ENCODE assay signal across 2 fruit fly cellular contexts in genomic region chr3R:29062717-29063206, dm6.
TF ChIP-seq lines count a peak whose summit lies in the region.

Gene Cul5 (minus strand): TSS chr3R:29062975.
Gene Bicra (plus strand): TSS chr3R:29063040.

TF ChIP-seq in whole organism, embryonic, 481 proteins besides CTCF, POLR2A, EP300 and RAD21 (continued from another document and continues in another):
- no peak for TF ChIP-seq prd (optimal IDR thresholded peaks at IDR 0.05; lab: Kevin White, UChicago)
- no peak for TF ChIP-seq prd (GFP tag; IDR thresholded peaks at IDR 0.05; lab: Robert Waterston, UW)
- no peak for TF ChIP-seq D (optimal IDR thresholded peaks at IDR 0.05; lab: Kevin White, UChicago)
- TF ChIP-seq D (GFP tag; optimal IDR thresholded peaks at IDR 0.05; lab: Kevin White, UChicago), result no peak
- TF ChIP-seq ranshi (GFP tag; IDR thresholded peaks at IDR 0.05; lab: Robert Waterston, UW), result no peak
- peak; percentile 61 for TF ChIP-seq MBD-R2 (GFP tag; IDR thresholded peaks at IDR 0.05; lab: Robert Waterston, UW)
- TF ChIP-seq amos (GFP tag; IDR thresholded peaks at IDR 0.05; lab: Robert Waterston, UW; ENCODE audit: partially characterized antibody), result peak; percentile 95
- TF ChIP-seq Dp (GFP tag; optimal IDR thresholded peaks at IDR 0.05; lab: Kevin White, UChicago), result peak; percentile 63
- no peak for TF ChIP-seq eyg (GFP tag; optimal IDR thresholded peaks at IDR 0.05; lab: Kevin White, UChicago)
- TF ChIP-seq CG17568 (GFP tag; optimal IDR thresholded peaks at IDR 0.05; lab: Kevin White, UChicago), result no peak
- peak; percentile 9 for TF ChIP-seq CG33213 (GFP tag; optimal IDR thresholded peaks at IDR 0.05; lab: Kevin White, UChicago)
- TF ChIP-seq CG10209 (GFP tag; optimal IDR thresholded peaks at IDR 0.05; lab: Kevin White, UChicago), result no peak
- no peak for TF ChIP-seq trh (GFP tag; optimal IDR thresholded peaks at IDR 0.05; lab: Kevin White, UChicago)
- TF ChIP-seq pzg (GFP tag; optimal IDR thresholded peaks at IDR 0.05; lab: Kevin White, UChicago), result peak; percentile 86
- TF ChIP-seq zen (tag; optimal IDR thresholded peaks at IDR 0.05; lab: Kevin White, UChicago), result peak; percentile 22
- no peak for TF ChIP-seq gcm2 (GFP tag; optimal IDR thresholded peaks at IDR 0.05; lab: Kevin White, UChicago)
- TF ChIP-seq az2 (GFP tag; optimal IDR thresholded peaks at IDR 0.05; lab: Kevin White, UChicago), result no peak
- peak; percentile 32 for TF ChIP-seq CG15514 (GFP tag; optimal IDR thresholded peaks at IDR 0.05; lab: Kevin White, UChicago)
- peak; percentile 13 for TF ChIP-seq grn (GFP tag; optimal IDR thresholded peaks at IDR 0.05; lab: Kevin White, UChicago)
- no peak for TF ChIP-seq Hr3 (GFP tag; optimal IDR thresholded peaks at IDR 0.05; lab: Kevin White, UChicago)
- 0 out of 2 replicates have a peak, but pooled peaks have one; percentile 57 for TF ChIP-seq E2f2 (GFP tag; IDR thresholded peaks at IDR 0.05; lab: Robert Waterston, UW)
- TF ChIP-seq CG7963 (GFP tag; IDR thresholded peaks at IDR 0.05; lab: Robert Waterston, UW; ENCODE audit: partially characterized antibody), result peak; percentile 92
- TF ChIP-seq NC2β (GFP tag; optimal IDR thresholded peaks at IDR 0.05; lab: Kevin White, UChicago), result peak; percentile 14
- TF ChIP-seq hb (GFP tag; IDR thresholded peaks at IDR 0.05; lab: Robert Waterston, UW; ENCODE audit: partially characterized antibody), result peak; percentile 92
- no peak for TF ChIP-seq p53 (GFP tag; optimal IDR thresholded peaks at IDR 0.05; lab: Kevin White, UChicago)
- TF ChIP-seq cas (GFP tag; IDR thresholded peaks at IDR 0.05; lab: Robert Waterston, UW), result no peak
- TF ChIP-seq CG34376 (GFP tag; optimal IDR thresholded peaks at IDR 0.05; lab: Kevin White, UChicago), result peak; percentile 35
- 0 out of 2 replicates have a peak, but pooled peaks have one; percentile 6 for TF ChIP-seq Rfx (GFP tag; IDR thresholded peaks at IDR 0.05; lab: Robert Waterston, UW)
- TF ChIP-seq wek (GFP tag; optimal IDR thresholded peaks at IDR 0.05; lab: Kevin White, UChicago), result peak; percentile 48
- TF ChIP-seq Dref (GFP tag; IDR thresholded peaks at IDR 0.05; lab: Robert Waterston, UW), result peak; percentile 96
- peak; percentile 48; the same call in 1 of the 2 replicates for TF ChIP-seq CG4360 (GFP tag; IDR thresholded peaks at IDR 0.05; lab: Robert Waterston, UW)
- TF ChIP-seq Hmx (GFP tag; optimal IDR thresholded peaks at IDR 0.05; lab: Kevin White, UChicago), result no peak
- no peak for TF ChIP-seq usp (GFP tag; optimal IDR thresholded peaks at IDR 0.05; lab: Kevin White, UChicago)
- TF ChIP-seq GATAe (GFP tag; conservative IDR thresholded peaks at IDR 0.05; lab: Robert Waterston, UW), result no peak
- peak; percentile 96 for TF ChIP-seq CG10267 (tag; optimal IDR thresholded peaks at IDR 0.05; lab: Kevin White, UChicago)
- no peak for TF ChIP-seq Atf-2 (GFP tag; optimal IDR thresholded peaks at IDR 0.05; lab: Kevin White, UChicago)
- TF ChIP-seq sens (GFP tag; lab: Kevin White, UChicago), result peak; percentile 4
- TF ChIP-seq CG11456 (GFP tag; IDR thresholded peaks at IDR 0.05; lab: Robert Waterston, UW), result peak; percentile 3; the same call in 1 of the 3 replicates
- no peak for TF ChIP-seq CG13894 (tag; optimal IDR thresholded peaks at IDR 0.05; lab: Kevin White, UChicago)
- no peak for TF ChIP-seq Nf-YB (GFP tag; optimal IDR thresholded peaks at IDR 0.05; lab: Kevin White, UChicago)
- TF ChIP-seq CG33557 (GFP tag; optimal IDR thresholded peaks at IDR 0.05; lab: Kevin White, UChicago), result no peak
- peak; percentile 86; the same call in 1 of the 2 replicates for TF ChIP-seq inv (GFP tag; IDR thresholded peaks at IDR 0.05; lab: Robert Waterston, UW; ENCODE audit: partially characterized antibody)
- TF ChIP-seq CG8359 (GFP tag; optimal IDR thresholded peaks at IDR 0.05; lab: Kevin White, UChicago; ENCODE audit: borderline replicate concordance), result no peak
- no peak for TF ChIP-seq HmgZ (tag; optimal IDR thresholded peaks at IDR 0.05; lab: Kevin White, UChicago)
- no peak; the same call in 1 of the 2 replicates for TF ChIP-seq Bgb (GFP tag; IDR thresholded peaks at IDR 0.05; lab: Robert Waterston, UW; ENCODE audit: partially characterized antibody)
- peak; percentile 95 for TF ChIP-seq nerfin-2 (GFP tag; IDR thresholded peaks at IDR 0.05; lab: Robert Waterston, UW; ENCODE audit: partially characterized antibody)
- peak; percentile 95 for TF ChIP-seq bbx (GFP tag; IDR thresholded peaks at IDR 0.05; lab: Robert Waterston, UW; ENCODE audit: partially characterized antibody)
- TF ChIP-seq NfI (GFP tag; optimal IDR thresholded peaks at IDR 0.05; lab: Kevin White, UChicago), result no peak
- TF ChIP-seq sens-2 (GFP tag; IDR thresholded peaks at IDR 0.05; lab: Robert Waterston, UW), result no peak
- TF ChIP-seq Trl (optimal IDR thresholded peaks at IDR 0.05; lab: Kevin White, UChicago), result no peak
- peak; percentile 39 for TF ChIP-seq Trl (GFP tag; optimal IDR thresholded peaks at IDR 0.05; lab: Kevin White, UChicago)
- peak; percentile 2 for TF ChIP-seq zfh2 (GFP tag; optimal IDR thresholded peaks at IDR 0.05; lab: Kevin White, UChicago)
- TF ChIP-seq CG11398 (GFP tag; optimal IDR thresholded peaks at IDR 0.05; lab: Kevin White, UChicago), result no peak
- peak; percentile 81; the same call in 2 of the 3 replicates for TF ChIP-seq Doc3 (GFP tag; IDR thresholded peaks at IDR 0.05; lab: Robert Waterston, UW; ENCODE audit: partially characterized antibody)
- peak; percentile 63 for TF ChIP-seq CG2129 (GFP tag; IDR thresholded peaks at IDR 0.05; lab: Robert Waterston, UW; ENCODE audit: partially characterized antibody)
- TF ChIP-seq Stat92E (GFP tag; optimal IDR thresholded peaks at IDR 0.05; lab: Kevin White, UChicago), result peak in 1 of 3 experiments; percentile 61
- TF ChIP-seq Bteb2 (GFP tag; optimal IDR thresholded peaks at IDR 0.05; lab: Kevin White, UChicago), result peak; percentile 14
- peak; percentile 80 for TF ChIP-seq Sry-δ (GFP tag; optimal IDR thresholded peaks at IDR 0.05; lab: Kevin White, UChicago)
- no peak for TF ChIP-seq CG15479 (GFP tag; optimal IDR thresholded peaks at IDR 0.05; lab: Kevin White, UChicago)
- TF ChIP-seq her (GFP tag; optimal IDR thresholded peaks at IDR 0.05; lab: Kevin White, UChicago), result peak; percentile 4
- no peak for TF ChIP-seq CG1602 (GFP tag; optimal IDR thresholded peaks at IDR 0.05; lab: Kevin White, UChicago)
- no peak for TF ChIP-seq ash1 (GFP tag; optimal IDR thresholded peaks at IDR 0.05; lab: Kevin White, UChicago)
- peak; percentile 54 for TF ChIP-seq lbe (GFP tag; optimal IDR thresholded peaks at IDR 0.05; lab: Kevin White, UChicago)
- TF ChIP-seq CG17912 (GFP tag; optimal IDR thresholded peaks at IDR 0.05; lab: Kevin White, UChicago), result peak; percentile 41

TF ChIP-seq in whole organism, prepupa, 60 proteins besides CTCF, POLR2A, EP300 and RAD21 (continued from another document):
- TF ChIP-seq Met (GFP tag; optimal IDR thresholded peaks at IDR 0.05; lab: Kevin White, UChicago) (no peak), Sox14 (GFP tag; optimal IDR thresholded peaks at IDR 0.05; lab: Kevin White, UChicago) (peak; percentile 61), CG6854 (GFP tag; optimal IDR thresholded peaks at IDR 0.05; lab: Kevin White, UChicago) (peak; percentile 12), cyc (GFP tag; optimal IDR thresholded peaks at IDR 0.05; lab: Kevin White, UChicago) (no peak), CG1621 (tag; optimal IDR thresholded peaks at IDR 0.05; lab: Kevin White, UChicago) (no peak), fkh (GFP tag; optimal IDR thresholded peaks at IDR 0.05; lab: Kevin White, UChicago) (peak; percentile 43), Gug (GFP tag; IDR thresholded peaks at IDR 0.05; lab: Robert Waterston, UW) (no peak), CG34406 (GFP tag; optimal IDR thresholded peaks at IDR 0.05; lab: Kevin White, UChicago) (no peak), CG10669 (GFP tag; optimal IDR thresholded peaks at IDR 0.05; lab: Kevin White, UChicago) (no peak), fd59A (GFP tag; optimal IDR thresholded peaks at IDR 0.05; lab: Kevin White, UChicago) (no peak), CG31627 (GFP tag; optimal IDR thresholded peaks at IDR 0.05; lab: Kevin White, UChicago) (no peak), eg (GFP tag; IDR thresholded peaks at IDR 0.05; lab: Robert Waterston, UW) (no peak), CG8119 (GFP tag; IDR thresholded peaks at IDR 0.05; lab: Robert Waterston, UW) (no peak), CG3919 (GFP tag; optimal IDR thresholded peaks at IDR 0.05; lab: Kevin White, UChicago) (no peak), OdsH (GFP tag; optimal IDR thresholded peaks at IDR 0.05; lab: Kevin White, UChicago) (no peak), CG32006 (GFP tag; optimal IDR thresholded peaks at IDR 0.05; lab: Kevin White, UChicago) (no peak), CG11902 (GFP tag; optimal IDR thresholded peaks at IDR 0.05; lab: Kevin White, UChicago) (no peak), Smox (GFP tag; optimal IDR thresholded peaks at IDR 0.05; lab: Kevin White, UChicago) (no peak), vri (GFP tag; optimal IDR thresholded peaks at IDR 0.05; lab: Kevin White, UChicago) (peak; percentile 45), acj6 (GFP tag; optimal IDR thresholded peaks at IDR 0.05; lab: Kevin White, UChicago) (no peak), Ets96B (tag; optimal IDR thresholded peaks at IDR 0.05; lab: Kevin White, UChicago) (no peak), CG4318 (GFP tag; optimal IDR thresholded peaks at IDR 0.05; lab: Kevin White, UChicago) (no peak), CG11762 (GFP tag; optimal IDR thresholded peaks at IDR 0.05; lab: Kevin White, UChicago; ENCODE audit: insufficient read depth) (no peak), Ets21C (GFP tag; optimal IDR thresholded peaks at IDR 0.05; lab: Kevin White, UChicago) (no peak), Blimp-1 (GFP tag; optimal IDR thresholded peaks at IDR 0.05; lab: Kevin White, UChicago) (no peak), net (GFP tag; optimal IDR thresholded peaks at IDR 0.05; lab: Kevin White, UChicago) (no peak), fd85E (GFP tag; optimal IDR thresholded peaks at IDR 0.05; lab: Kevin White, UChicago) (no peak), CG3032 (tag; optimal IDR thresholded peaks at IDR 0.05; lab: Kevin White, UChicago) (no peak), CG7368 (GFP tag; optimal IDR thresholded peaks at IDR 0.05; lab: Kevin White, UChicago) (no peak), topi (GFP tag; optimal IDR thresholded peaks at IDR 0.05; lab: Kevin White, UChicago) (peak; percentile 14), CG6792 (GFP tag; optimal IDR thresholded peaks at IDR 0.05; lab: Kevin White, UChicago) (no peak), CG16779 (tag; optimal IDR thresholded peaks at IDR 0.05; lab: Kevin White, UChicago) (peak; percentile 48), Hr38 (GFP tag; optimal IDR thresholded peaks at IDR 0.05; lab: Kevin White, UChicago) (no peak)
TF ChIP-seq in whole organism, prepupa: peak in this region for 10.
